Fruit fly (Drosophila melanogaster) whole organism, embryonic: ENCODE data around the gene Hs2st.

Experiments used
- Bteb2 ChIP-seq: fragments of 200-800 bp; sonication (Bioruptor generic); optimal IDR thresholded peaks from 2 replicates; lab custom pipeline; 2016; ENCODE audit warnings: missing biosample characterization, missing genetic modification characterization
- CG11504 ChIP-seq: fragments of 200-800 bp; sonication (Bioruptor generic); optimal IDR thresholded peaks from 3 replicates; lab custom pipeline; 2019; ENCODE audit warnings: missing biosample characterization, mild to moderate bottlenecking, missing genetic modification characterization, moderate library complexity
- CG12155 ChIP-seq: fragments of 200-800 bp; sonication (Bioruptor generic); optimal IDR thresholded peaks from 3 replicates; lab custom pipeline; 2016; ENCODE audit warnings: missing biosample characterization, missing genetic modification characterization
- CG12659 ChIP-seq: fragments of 200-800 bp; sonication (Bioruptor generic); optimal IDR thresholded peaks from 3 replicates; lab custom pipeline; 2017; ENCODE audit warnings: mild to moderate bottlenecking, missing biosample characterization, missing genetic modification reagents, missing genetic modification characterization
- CG14050 ChIP-seq: fragments of 200-800 bp; sonication (Bioruptor generic); IDR thresholded peaks from 3 replicates; pipeline ENCODE4 v1.3.6; 2022; ENCODE audit warnings: missing biosample characterization, missing genetic modification characterization
- CG14860 ChIP-seq: fragments of 200-800 bp; sonication (Bioruptor generic); IDR thresholded peaks from 3 replicates; pipeline ENCODE4 v1.3.6; 2022; ENCODE audit warnings: missing biosample characterization, missing genetic modification characterization; ENCODE audit not compliant: partially characterized antibody
- CG17361 ChIP-seq: fragments of 200-800 bp; sonication (Bioruptor generic); IDR thresholded peaks from 3 replicates; pipeline ENCODE4 v1.3.6; 2022; ENCODE audit warnings: missing biosample characterization, missing genetic modification characterization
- CG18476 ChIP-seq: fragments of 200-800 bp; sonication (Bioruptor generic); optimal IDR thresholded peaks from 2 replicates; lab custom pipeline; 2016; ENCODE audit warnings: missing biosample characterization, mild to moderate bottlenecking, missing genetic modification characterization
- CG2129 ChIP-seq: fragments of 200-800 bp; sonication (Bioruptor generic); IDR thresholded peaks from 2 replicates; pipeline ENCODE4 v1.3.6; 2022; ENCODE audit warnings: missing biosample characterization, missing genetic modification characterization; ENCODE audit not compliant: partially characterized antibody
- CG2202 ChIP-seq: fragments of 200-800 bp; sonication (Bioruptor generic); optimal IDR thresholded peaks from 2 replicates; lab custom pipeline; 2018; ENCODE audit warnings: missing biosample characterization, mild to moderate bottlenecking, missing genetic modification characterization
- CG3163 ChIP-seq: fragments of 200-800 bp; sonication (Bioruptor generic); optimal IDR thresholded peaks from 3 replicates; lab custom pipeline; 2016; ENCODE audit warnings: missing biosample characterization, missing genetic modification characterization
- CG3281 ChIP-seq: fragments of 200-800 bp; sonication (Bioruptor generic); optimal IDR thresholded peaks from 3 replicates; lab custom pipeline; 2017; ENCODE audit warnings: missing biosample characterization, mild to moderate bottlenecking, missing genetic modification characterization
- CG33213 ChIP-seq: fragments of 200-800 bp; sonication (Bioruptor generic); optimal IDR thresholded peaks from 3 replicates; lab custom pipeline; 2016; ENCODE audit warnings: missing biosample characterization, missing genetic modification characterization
- CG34422 ChIP-seq: fragments of 200-800 bp; sonication (Bioruptor generic); IDR thresholded peaks from 3 replicates; pipeline ENCODE4 v1.3.6; 2022; ENCODE audit warnings: missing biosample characterization, missing genetic modification characterization
- CG3995 ChIP-seq: fragments of 200-800 bp; sonication (Bioruptor generic); optimal IDR thresholded peaks from 3 replicates; lab custom pipeline; 2016; ENCODE audit warnings: missing biosample characterization, missing genetic modification characterization
- CG42726 ChIP-seq: fragments of 200-800 bp; sonication (Bioruptor generic); IDR thresholded peaks from 2 replicates; pipeline ENCODE4 v1.3.6; 2022; ENCODE audit warnings: missing biosample characterization, missing genetic modification characterization; ENCODE audit not compliant: partially characterized antibody
- CG4404 ChIP-seq: fragments of 200-800 bp; sonication (Bioruptor generic); IDR thresholded peaks from 2 replicates; pipeline ENCODE4 v1.3.6; 2022; ENCODE audit warnings: missing biosample characterization, missing genetic modification characterization
- CG4617 ChIP-seq: fragments of 200-800 bp; sonication (Bioruptor generic); optimal IDR thresholded peaks from 3 replicates; lab custom pipeline; 2016; ENCODE audit warnings: missing biosample characterization, missing genetic modification characterization, borderline replicate concordance
- CG4730 ChIP-seq: fragments of 200-800 bp; sonication (Bioruptor generic); IDR thresholded peaks from 2 replicates; pipeline ENCODE4 v1.3.6; 2022; ENCODE audit warnings: missing biosample characterization, missing genetic modification characterization
- D ChIP-seq, 2 experiments: fragments of 200-800 bp in 1 of 2; fragments of >200 bp in 1 of 2; sonication (Bioruptor generic) in 1 of 2; optimal IDR thresholded peaks; 2 replicates in 1 of 2; 3 replicates in 1 of 2; lab custom pipeline; 2017; ENCODE audit warnings: mild to moderate bottlenecking in 1 of 2, missing biosample characterization in 1 of 2, missing genetic modification characterization in 1 of 2, missing genetic modification reagents in 1 of 2
- D19A ChIP-seq: fragments of 200-800 bp; optimal IDR thresholded peaks from 3 replicates; lab custom pipeline; 2019; ENCODE audit warnings: missing biosample characterization, mild to moderate bottlenecking, missing genetic modification characterization, moderate library complexity
- Dref ChIP-seq: fragments of 200-800 bp; sonication (Bioruptor generic); IDR thresholded peaks from 2 replicates; pipeline ENCODE4 v1.3.6; 2022; ENCODE audit warnings: missing biosample characterization, missing genetic modification characterization
- Elba2 ChIP-seq: fragments of 200-800 bp; sonication (Bioruptor generic); optimal IDR thresholded peaks from 3 replicates; lab custom pipeline; 2016; ENCODE audit warnings: missing biosample characterization, missing genetic modification characterization
- Ets97D ChIP-seq: fragments of 200-800 bp; sonication (Bioruptor generic); optimal IDR thresholded peaks from 3 replicates; lab custom pipeline; 2016; ENCODE audit warnings: missing biosample characterization, missing genetic modification characterization
- HmgZ ChIP-seq: fragments of 200-800 bp; sonication (Bioruptor generic); optimal IDR thresholded peaks from 2 replicates; lab custom pipeline; 2018; ENCODE audit warnings: missing biosample characterization, mild to moderate bottlenecking, missing genetic modification characterization
- NC2α ChIP-seq: fragments of 200-800 bp; sonication (Bioruptor generic); optimal IDR thresholded peaks from 2 replicates; lab custom pipeline; 2016; ENCODE audit warnings: missing biosample characterization, missing genetic modification characterization
- PHDP ChIP-seq: fragments of 200-800 bp; sonication (Bioruptor generic); optimal IDR thresholded peaks from 3 replicates; lab custom pipeline; 2018; ENCODE audit warnings: missing biosample characterization, mild to moderate bottlenecking, missing genetic modification characterization, moderate library complexity
- Sin3A ChIP-seq: fragments of >200 bp; optimal IDR thresholded peaks from 2 replicates; lab custom pipeline; 2018
- Sry-δ ChIP-seq: fragments of 200-800 bp; sonication (Bioruptor generic); optimal IDR thresholded peaks from 2 replicates; lab custom pipeline; 2016; ENCODE audit warnings: missing biosample characterization, missing genetic modification characterization
- TFAM ChIP-seq: fragments of 200-800 bp; sonication (Bioruptor generic); optimal IDR thresholded peaks from 2 replicates; lab custom pipeline; 2017; ENCODE audit warnings: missing biosample characterization, missing genetic modification characterization, inconsistent platforms
- Trl ChIP-seq, 3 experiments: fragments of >200 bp in 2 of 3; fragments of 200-800 bp in 1 of 3; sonication (Bioruptor generic) in 1 of 3; optimal IDR thresholded peaks; 2 replicates in 1 of 3; 3 replicates in 2 of 3; lab custom pipeline; 2016 to 2017; ENCODE audit warnings: missing biosample characterization in 1 of 3, missing genetic modification characterization in 1 of 3
- Xbp1 ChIP-seq: fragments of 200-800 bp; sonication (Bioruptor generic); optimal IDR thresholded peaks from 3 replicates; lab custom pipeline; 2016; ENCODE audit warnings: missing biosample characterization, mild to moderate bottlenecking, missing genetic modification characterization
- bigmax ChIP-seq: fragments of 200-800 bp; sonication (Bioruptor generic); optimal IDR thresholded peaks from 2 replicates; lab custom pipeline; 2018; ENCODE audit warnings: missing biosample characterization, mild to moderate bottlenecking, missing genetic modification characterization
- chinmo ChIP-seq: fragments of 200-800 bp; sonication (Bioruptor generic); IDR thresholded peaks from 4 replicates; pipeline ENCODE4 v1.3.6; 2022; ENCODE audit warnings: missing biosample characterization, missing genetic modification characterization; ENCODE audit not compliant: partially characterized antibody
- ewg ChIP-seq: fragments of 200-800 bp; sonication (Bioruptor generic); optimal IDR thresholded peaks from 3 replicates; lab custom pipeline; 2017; ENCODE audit warnings: mild to moderate bottlenecking, missing biosample characterization, missing genetic modification reagents, missing genetic modification characterization
- fd3F ChIP-seq: fragments of 200-800 bp; sonication (Bioruptor generic); optimal IDR thresholded peaks from 2 replicates; lab custom pipeline; 2018; ENCODE audit warnings: missing biosample characterization, mild to moderate bottlenecking, missing genetic modification characterization, moderate library complexity
- grn ChIP-seq: fragments of 200-800 bp; sonication (Bioruptor generic); optimal IDR thresholded peaks from 3 replicates; lab custom pipeline; 2017; ENCODE audit warnings: missing biosample characterization, missing genetic modification characterization
- ind ChIP-seq: fragments of 200-800 bp; sonication (Bioruptor generic); optimal IDR thresholded peaks from 3 replicates; lab custom pipeline; 2016; ENCODE audit warnings: missing biosample characterization, missing genetic modification characterization
- insv ChIP-seq, 2 experiments: fragments of 200-800 bp; sonication (Bioruptor generic); optimal IDR thresholded peaks; 3 replicates each; lab custom pipeline; 2016 to 2018; ENCODE audit warnings: missing biosample characterization in 2 of 2, missing genetic modification characterization in 2 of 2
- jigr1 ChIP-seq: fragments of 200-800 bp; sonication (Bioruptor generic); IDR thresholded peaks from 3 replicates; pipeline ENCODE4 v1.3.6; 2022; ENCODE audit warnings: missing biosample characterization, missing genetic modification characterization
- lola ChIP-seq, 3 experiments: fragments of >200 bp in 2 of 3; fragments of 200-800 bp in 1 of 3; sonication (Bioruptor generic) in 1 of 3; optimal IDR thresholded peaks; 2 replicates each; lab custom pipeline; 2017 to 2019; ENCODE audit warnings: missing biosample characterization in 3 of 3, missing genetic modification characterization in 3 of 3, mild to moderate bottlenecking in 1 of 3, moderate library complexity in 1 of 3
- nerfin-1 ChIP-seq: fragments of 200-800 bp; sonication (Bioruptor generic); optimal IDR thresholded peaks from 3 replicates; lab custom pipeline; 2019; ENCODE audit warnings: missing biosample characterization, mild to moderate bottlenecking, missing genetic modification characterization, moderate library complexity
- nerfin-2 ChIP-seq: fragments of 200-800 bp; sonication (Bioruptor generic); IDR thresholded peaks from 2 replicates; pipeline ENCODE4 v1.3.6; 2022; ENCODE audit warnings: missing biosample characterization, missing genetic modification characterization; ENCODE audit not compliant: partially characterized antibody
- peb ChIP-seq: fragments of 200-800 bp; sonication (Bioruptor generic); IDR thresholded peaks from 2 replicates; pipeline ENCODE4 v1.3.6; 2022; ENCODE audit warnings: missing biosample characterization, missing genetic modification characterization
- rib ChIP-seq: fragments of 200-800 bp; sonication (Bioruptor generic); IDR thresholded peaks from 2 replicates; pipeline ENCODE4 v1.3.6; 2022; ENCODE audit warnings: missing biosample characterization, missing genetic modification characterization
- sob ChIP-seq: fragments of 200-800 bp; sonication (Bioruptor generic); IDR thresholded peaks from 2 replicates; pipeline ENCODE4 v1.3.6; 2022; ENCODE audit warnings: missing biosample characterization, missing genetic modification characterization
- tap ChIP-seq: fragments of 200-800 bp; optimal IDR thresholded peaks from 3 replicates; lab custom pipeline; 2019; ENCODE audit warnings: missing biosample characterization, mild to moderate bottlenecking, missing genetic modification characterization, moderate library complexity
- trem ChIP-seq: fragments of 200-800 bp; optimal IDR thresholded peaks from 3 replicates; lab custom pipeline; 2019; ENCODE audit warnings: missing biosample characterization, mild to moderate bottlenecking, missing genetic modification characterization, moderate library complexity
- trh ChIP-seq: fragments of 200-800 bp; sonication (Bioruptor generic); optimal IDR thresholded peaks from 2 replicates; lab custom pipeline; 2016; ENCODE audit warnings: missing biosample characterization, missing genetic modification characterization
- unc-4 ChIP-seq: fragments of 200-800 bp; sonication (Bioruptor generic); IDR thresholded peaks from 2 replicates; pipeline ENCODE4 v1.3.6; 2022; ENCODE audit warnings: missing biosample characterization, missing genetic modification characterization; ENCODE audit not compliant: partially characterized antibody

Gene Hs2st

DNA sequence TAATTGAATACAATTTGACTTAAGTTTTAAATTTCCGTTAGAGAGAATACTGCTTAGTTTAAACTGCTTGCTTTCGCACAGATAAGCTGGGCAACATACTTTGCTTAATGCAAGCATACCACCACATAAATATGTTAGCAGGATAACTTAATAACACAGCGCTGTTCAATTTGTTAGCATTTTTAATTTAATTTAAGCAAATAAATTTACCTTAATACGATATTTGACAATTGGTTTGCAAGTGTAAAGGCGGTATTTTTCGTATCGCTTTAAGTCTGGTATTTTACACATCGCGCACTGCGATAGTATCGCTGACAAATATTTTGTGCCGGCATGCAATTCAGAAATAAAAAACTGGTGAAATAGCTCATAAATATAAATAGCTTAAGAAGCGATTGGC, 14.2 kb downstream of the Hs2st start, which contains the start of gene RtcB (continued):
- TF ChIP-seq sob (GFP tag; lab: Robert Waterston, UW) = no peak
- peak; percentile 42 for TF ChIP-seq Dref
- TF ChIP-seq CG12155 (GFP tag; lab: Kevin White, UChicago) = no peak
- peak; percentile 58 for TF ChIP-seq nerfin-1 (tag; lab: Kevin White, UChicago)
- TF ChIP-seq trh (GFP tag; lab: Kevin White, UChicago) = no peak
- TF ChIP-seq Ets97D (GFP tag; lab: Kevin White, UChicago) = peak; percentile 42
- TF ChIP-seq TFAM = no peak
- no peak for TF ChIP-seq CG4730 (GFP tag; lab: Robert Waterston, UW)
- TF ChIP-seq ind (GFP tag; lab: Kevin White, UChicago) = no peak
- TF ChIP-seq CG4404 = no peak
- peak; percentile 97 for TF ChIP-seq CG42726 (GFP tag; lab: Robert Waterston, UW)
- TF ChIP-seq jigr1 (GFP tag; lab: Robert Waterston, UW) = no peak
- TF ChIP-seq tap (tag; lab: Kevin White, UChicago) = no peak
- no peak for TF ChIP-seq CG3281 (GFP tag; lab: Kevin White, UChicago)
- no peak for TF ChIP-seq D19A (tag; lab: Kevin White, UChicago)
- TF ChIP-seq Sry-δ (GFP tag; lab: Kevin White, UChicago) = peak; percentile 75
- peak in 1 of 3 experiments; percentile 1 for TF ChIP-seq lola (GFP tag; optimal IDR thresholded peaks at IDR 0.05; lab: Kevin White, UChicago)
- TF ChIP-seq CG12659 (GFP tag; lab: Kevin White, UChicago) = peak; percentile 37
- TF ChIP-seq Elba2 = peak; percentile 46
- TF ChIP-seq CG14050 (GFP tag; lab: Robert Waterston, UW) = no peak
- peak; percentile 61 for TF ChIP-seq HmgZ (tag; lab: Kevin White, UChicago)
- peak; percentile 33 for TF ChIP-seq CG11504 (tag; lab: Kevin White, UChicago)
- TF ChIP-seq Trl (optimal IDR thresholded peaks at IDR 0.05; lab: Kevin White, UChicago) = no peak
- TF ChIP-seq Trl (GFP tag; optimal IDR thresholded peaks at IDR 0.05; lab: Kevin White, UChicago) = no peak
- TF ChIP-seq rib (GFP tag; lab: Robert Waterston, UW) = no peak
- TF ChIP-seq unc-4 (GFP tag; lab: Robert Waterston, UW) = peak; percentile 95
- no peak for TF ChIP-seq grn (GFP tag; lab: Kevin White, UChicago)
- no peak for TF ChIP-seq peb (GFP tag; lab: Robert Waterston, UW)
- TF ChIP-seq fd3F = no peak
- TF ChIP-seq CG17361 (GFP tag; lab: Robert Waterston, UW) = peak; percentile 47; the same call in 1 of the 3 replicates
- TF ChIP-seq CG3163 (GFP tag; lab: Kevin White, UChicago) = no peak
- TF ChIP-seq CG33213 (GFP tag; lab: Kevin White, UChicago) = peak; percentile 18
- peak; percentile 42 for TF ChIP-seq CG3995 (GFP tag; lab: Kevin White, UChicago)
- TF ChIP-seq CG34422 = peak; percentile 17; the same call in 1 of the 3 replicates
- no peak for TF ChIP-seq Xbp1 (GFP tag; lab: Kevin White, UChicago)
- TF ChIP-seq ewg (GFP tag; lab: Kevin White, UChicago) = peak; percentile 23
- peak; percentile 10 for TF ChIP-seq CG18476 (GFP tag; lab: Kevin White, UChicago)
- peak; percentile 60 for TF ChIP-seq trem (tag; lab: Kevin White, UChicago)
- TF ChIP-seq Sin3A (lab: Kevin White, UChicago) = peak; percentile 74
- TF ChIP-seq chinmo (GFP tag; lab: Robert Waterston, UW) = peak; percentile 87
- peak; percentile 40 for TF ChIP-seq CG4617 (GFP tag; lab: Kevin White, UChicago)
- no peak for TF ChIP-seq D (optimal IDR thresholded peaks at IDR 0.05; lab: Kevin White, UChicago)
- TF ChIP-seq D (GFP tag; optimal IDR thresholded peaks at IDR 0.05; lab: Kevin White, UChicago) = no peak
- peak; percentile 96 for TF ChIP-seq CG2129 (GFP tag; lab: Robert Waterston, UW)
- no peak for TF ChIP-seq CG2202 (tag; lab: Kevin White, UChicago)
- no peak for TF ChIP-seq bigmax (GFP tag; lab: Kevin White, UChicago)
- peak in 1 of 2 experiments; percentile 55 for TF ChIP-seq insv (GFP tag; optimal IDR thresholded peaks at IDR 0.05; lab: Kevin White, UChicago)
- no peak for TF ChIP-seq Bteb2 (GFP tag; lab: Kevin White, UChicago)
- no peak for TF ChIP-seq PHDP (tag; lab: Kevin White, UChicago)
- peak; percentile 95 for TF ChIP-seq CG14860 (GFP tag; lab: Robert Waterston, UW)
- no peak for TF ChIP-seq NC2α
- peak; percentile 86 for TF ChIP-seq nerfin-2 (GFP tag; lab: Robert Waterston, UW)
